Comparison of ENCODE assay signal across 1 fruit fly cellular context in genomic region chrX:16270795-16271194, dm6.
TF ChIP-seq lines count a peak whose summit lies in the region.

Gene Mfe2, plus strand, starts transcription at chrX:16270951.

TF ChIP-seq in whole organism, embryonic, 481 proteins besides CTCF, POLR2A, EP300 and RAD21 (continued from another document):
- no peak for TF ChIP-seq salm (tag; optimal IDR thresholded peaks at IDR 0.05; lab: Kevin White, UChicago)
- TF ChIP-seq Abd-B (GFP tag; optimal IDR thresholded peaks at IDR 0.05; lab: Kevin White, UChicago) = peak; percentile 64
- TF ChIP-seq CG17359 (tag; optimal IDR thresholded peaks at IDR 0.05; lab: Kevin White, UChicago) = peak; percentile 41
- TF ChIP-seq Hmx (GFP tag; optimal IDR thresholded peaks at IDR 0.05; lab: Kevin White, UChicago) = no peak
- TF ChIP-seq Xrp1 (GFP tag; IDR thresholded peaks at IDR 0.05; lab: Robert Waterston, UW) = peak; percentile 51; the same call in 1 of the 2 replicates
- no peak for TF ChIP-seq CG7745 (tag; optimal IDR thresholded peaks at IDR 0.05; lab: Kevin White, UChicago)
- no peak for TF ChIP-seq Mrtf (GFP tag; IDR thresholded peaks at IDR 0.05; lab: Robert Waterston, UW)
- TF ChIP-seq ind (GFP tag; optimal IDR thresholded peaks at IDR 0.05; lab: Kevin White, UChicago) = peak; percentile 55
- peak; percentile 60 for TF ChIP-seq BEAF-32 (GFP tag; optimal IDR thresholded peaks at IDR 0.05; lab: Kevin White, UChicago)
- TF ChIP-seq stwl (tag; optimal IDR thresholded peaks at IDR 0.05; lab: Kevin White, UChicago) = peak; percentile 68
- no peak; the same call in 1 of the 2 replicates for TF ChIP-seq CG10959 (GFP tag; IDR thresholded peaks at IDR 0.05; lab: Robert Waterston, UW)
- peak; percentile 48 for TF ChIP-seq grau (tag; optimal IDR thresholded peaks at IDR 0.05; lab: Kevin White, UChicago)
- no peak for TF ChIP-seq Tbp (GFP tag; optimal IDR thresholded peaks at IDR 0.05; lab: Kevin White, UChicago)
- no peak for TF ChIP-seq CG34224 (GFP tag; IDR thresholded peaks at IDR 0.05; lab: Robert Waterston, UW; ENCODE audit: partially characterized antibody)
- peak; percentile 91 for TF ChIP-seq pita (GFP tag; optimal IDR thresholded peaks at IDR 0.05; lab: Kevin White, UChicago)
- peak; percentile 42; the same call in 2 of the 3 replicates for TF ChIP-seq zfh1 (GFP tag; IDR thresholded peaks at IDR 0.05; lab: Robert Waterston, UW)
- TF ChIP-seq YL-1 (GFP tag; optimal IDR thresholded peaks at IDR 0.05; lab: Kevin White, UChicago) = peak; percentile 77
- peak; percentile 34; the same call in 1 of the 2 replicates for TF ChIP-seq seq (GFP tag; IDR thresholded peaks at IDR 0.05; lab: Robert Waterston, UW)
- peak; percentile 57 for TF ChIP-seq Dp (GFP tag; optimal IDR thresholded peaks at IDR 0.05; lab: Kevin White, UChicago)
- peak; percentile 15 for TF ChIP-seq CG13123 (GFP tag; optimal IDR thresholded peaks at IDR 0.05; lab: Kevin White, UChicago)
- TF ChIP-seq CG7839 (tag; optimal IDR thresholded peaks at IDR 0.05; lab: Kevin White, UChicago) = no peak
- peak; percentile 55 for TF ChIP-seq CG30403 (GFP tag; optimal IDR thresholded peaks at IDR 0.05; lab: Kevin White, UChicago)
- TF ChIP-seq dm (GFP tag; optimal IDR thresholded peaks at IDR 0.05; lab: Kevin White, UChicago) = peak; percentile 29
- TF ChIP-seq jing (GFP tag; optimal IDR thresholded peaks at IDR 0.05; lab: Kevin White, UChicago) = no peak
- TF ChIP-seq prd (optimal IDR thresholded peaks at IDR 0.05; lab: Kevin White, UChicago) = no peak
- TF ChIP-seq prd (GFP tag; IDR thresholded peaks at IDR 0.05; lab: Robert Waterston, UW) = peak; percentile 41; the same call in 1 of the 3 replicates
- no peak for TF ChIP-seq ham (GFP tag; IDR thresholded peaks at IDR 0.05; lab: Robert Waterston, UW)
- TF ChIP-seq HmgZ (tag; optimal IDR thresholded peaks at IDR 0.05; lab: Kevin White, UChicago) = peak; percentile 85
- no peak for TF ChIP-seq BtbVII (GFP tag; optimal IDR thresholded peaks at IDR 0.05; lab: Kevin White, UChicago)
- TF ChIP-seq CG11398 (GFP tag; optimal IDR thresholded peaks at IDR 0.05; lab: Kevin White, UChicago) = peak; percentile 20
- peak; percentile 11 for TF ChIP-seq Mad (GFP tag; optimal IDR thresholded peaks at IDR 0.05; lab: Kevin White, UChicago)
- TF ChIP-seq kni (GFP tag; optimal IDR thresholded peaks at IDR 0.05; lab: Kevin White, UChicago) = peak; percentile 70
- TF ChIP-seq CG6854 (GFP tag; optimal IDR thresholded peaks at IDR 0.05; lab: Kevin White, UChicago) = no peak
- no peak for TF ChIP-seq psq (GFP tag; optimal IDR thresholded peaks at IDR 0.05; lab: Kevin White, UChicago)
- TF ChIP-seq ro (GFP tag; IDR thresholded peaks at IDR 0.05; lab: Robert Waterston, UW) = no peak
- TF ChIP-seq CG4617 (GFP tag; optimal IDR thresholded peaks at IDR 0.05; lab: Kevin White, UChicago; ENCODE audit: borderline replicate concordance) = peak; percentile 83
- 0 out of 2 replicates have a peak, but pooled peaks have one; percentile 7 for TF ChIP-seq CG6272 (GFP tag; IDR thresholded peaks at IDR 0.05; lab: Robert Waterston, UW)
- TF ChIP-seq CG18011 (GFP tag; optimal IDR thresholded peaks at IDR 0.05; lab: Kevin White, UChicago) = no peak
- TF ChIP-seq CG15073 (GFP tag; optimal IDR thresholded peaks at IDR 0.05; lab: Kevin White, UChicago) = no peak
- TF ChIP-seq TFAM (GFP tag; optimal IDR thresholded peaks at IDR 0.05; lab: Kevin White, UChicago) = no peak
- TF ChIP-seq ara (GFP tag; IDR thresholded peaks at IDR 0.05; lab: Robert Waterston, UW) = no peak
- no peak for TF ChIP-seq pros (GFP tag; optimal IDR thresholded peaks at IDR 0.05; lab: Kevin White, UChicago)
- peak; percentile 44; the same call in 1 of the 2 replicates for TF ChIP-seq CG32532 (GFP tag; IDR thresholded peaks at IDR 0.05; lab: Robert Waterston, UW)
- TF ChIP-seq CG13775 (GFP tag; optimal IDR thresholded peaks at IDR 0.05; lab: Kevin White, UChicago) = no peak
- peak; percentile 35 for TF ChIP-seq cg (GFP tag; optimal IDR thresholded peaks at IDR 0.05; lab: Kevin White, UChicago)
- peak; percentile 67 for TF ChIP-seq grn (GFP tag; optimal IDR thresholded peaks at IDR 0.05; lab: Kevin White, UChicago)
- no peak for TF ChIP-seq CG3407 (GFP tag; optimal IDR thresholded peaks at IDR 0.05; lab: Kevin White, UChicago)
- peak; percentile 97 for TF ChIP-seq Ets65A (GFP tag; lab: Kevin White, UChicago)
- peak; percentile 50 for TF ChIP-seq Max (GFP tag; optimal IDR thresholded peaks at IDR 0.05; lab: Kevin White, UChicago)
- TF ChIP-seq CG4282 (GFP tag; optimal IDR thresholded peaks at IDR 0.05; lab: Kevin White, UChicago) = peak; percentile 70
- TF ChIP-seq CG12942 (GFP tag; optimal IDR thresholded peaks at IDR 0.05; lab: Kevin White, UChicago) = peak; percentile 17
- no peak for TF ChIP-seq CG5953 (GFP tag; IDR thresholded peaks at IDR 0.05; lab: Robert Waterston, UW)
- TF ChIP-seq H15 (GFP tag; IDR thresholded peaks at IDR 0.05; lab: Robert Waterston, UW) = peak; percentile 24; the same call in 1 of the 3 replicates
- TF ChIP-seq Hr39 (optimal IDR thresholded peaks at IDR 0.05; lab: Kevin White, UChicago) = no peak
- TF ChIP-seq CG6813 (GFP tag; optimal IDR thresholded peaks at IDR 0.05; lab: Kevin White, UChicago) = peak; percentile 7
- TF ChIP-seq Meics (GFP tag; optimal IDR thresholded peaks at IDR 0.05; lab: Kevin White, UChicago) = peak; percentile 25
- peak; percentile 82 for TF ChIP-seq Rfx (GFP tag; IDR thresholded peaks at IDR 0.05; lab: Robert Waterston, UW)
- no peak for TF ChIP-seq tll (GFP tag; optimal IDR thresholded peaks at IDR 0.05; lab: Kevin White, UChicago)
- peak; percentile 58 for TF ChIP-seq Dip3 (GFP tag; optimal IDR thresholded peaks at IDR 0.05; lab: Kevin White, UChicago)
- no peak for TF ChIP-seq Opbp (GFP tag; IDR thresholded peaks at IDR 0.05; lab: Robert Waterston, UW; ENCODE audit: partially characterized antibody)
- peak; percentile 58 for TF ChIP-seq shn (GFP tag; optimal IDR thresholded peaks at IDR 0.05; lab: Kevin White, UChicago)
- peak; percentile 34 for TF ChIP-seq CG18619 (GFP tag; optimal IDR thresholded peaks at IDR 0.05; lab: Kevin White, UChicago)
- TF ChIP-seq CG2875 (GFP tag; optimal IDR thresholded peaks at IDR 0.05; lab: Kevin White, UChicago) = no peak
- no peak for TF ChIP-seq CG15011 (GFP tag; optimal IDR thresholded peaks at IDR 0.05; lab: Kevin White, UChicago)
- TF ChIP-seq Blimp-1 (GFP tag; optimal IDR thresholded peaks at IDR 0.05; lab: Kevin White, UChicago) = no peak
- TF ChIP-seq CoRest (tag; optimal IDR thresholded peaks at IDR 0.05; lab: Kevin White, UChicago) = peak; percentile 41
- peak; percentile 37 for TF ChIP-seq CG3995 (GFP tag; optimal IDR thresholded peaks at IDR 0.05; lab: Kevin White, UChicago)
- TF ChIP-seq CG12769 (tag; optimal IDR thresholded peaks at IDR 0.05; lab: Kevin White, UChicago) = peak; percentile 62
- no peak for TF ChIP-seq gem (tag; optimal IDR thresholded peaks at IDR 0.05; lab: Kevin White, UChicago)
- TF ChIP-seq CG6683 (GFP tag; optimal IDR thresholded peaks at IDR 0.05; lab: Kevin White, UChicago) = peak; percentile 13
- no peak for TF ChIP-seq CG31365 (tag; optimal IDR thresholded peaks at IDR 0.05; lab: Kevin White, UChicago)
- peak; percentile 96 for TF ChIP-seq Med (GFP tag; lab: Kevin White, UChicago)
- TF ChIP-seq Elba2 (GFP tag; optimal IDR thresholded peaks at IDR 0.05; lab: Kevin White, UChicago) = peak; percentile 7
- no peak for TF ChIP-seq otp (GFP tag; IDR thresholded peaks at IDR 0.05; lab: Robert Waterston, UW)
- TF ChIP-seq CG10462 (GFP tag; optimal IDR thresholded peaks at IDR 0.05; lab: Kevin White, UChicago) = no peak
- TF ChIP-seq Hr51 (GFP tag; optimal IDR thresholded peaks at IDR 0.05; lab: Kevin White, UChicago) = peak in 1 of 2 experiments; percentile 41
- peak; percentile 41 for TF ChIP-seq CG2712 (tag; optimal IDR thresholded peaks at IDR 0.05; lab: Kevin White, UChicago)
- no peak for TF ChIP-seq Poxn (GFP tag; IDR thresholded peaks at IDR 0.05; lab: Robert Waterston, UW)
- TF ChIP-seq Adf1 (GFP tag; IDR thresholded peaks at IDR 0.05; lab: Robert Waterston, UW) = peak; percentile 37; the same call in 1 of the 2 replicates
- TF ChIP-seq Bdp1 (GFP tag; optimal IDR thresholded peaks at IDR 0.05; lab: Kevin White, UChicago) = no peak
- no peak for TF ChIP-seq pan (optimal IDR thresholded peaks at IDR 0.05; lab: Kevin White, UChicago)
- no peak for TF ChIP-seq pan (GFP tag; optimal IDR thresholded peaks at IDR 0.05 in 1 of 2, IDR thresholded peaks at IDR 0.05 in 1 of 2)
- no peak for TF ChIP-seq CG12219 (GFP tag; optimal IDR thresholded peaks at IDR 0.05; lab: Kevin White, UChicago)
- TF ChIP-seq NC2β (GFP tag; optimal IDR thresholded peaks at IDR 0.05; lab: Kevin White, UChicago) = peak; percentile 61
- no peak for TF ChIP-seq scrt (GFP tag; optimal IDR thresholded peaks at IDR 0.05; lab: Kevin White, UChicago)
- TF ChIP-seq fu2 (GFP tag; optimal IDR thresholded peaks at IDR 0.05; lab: Kevin White, UChicago) = peak; percentile 73
- TF ChIP-seq nerfin-1 (tag; optimal IDR thresholded peaks at IDR 0.05; lab: Kevin White, UChicago) = peak; percentile 84
- peak; percentile 44 for TF ChIP-seq Ptx1 (GFP tag; IDR thresholded peaks at IDR 0.05; lab: Robert Waterston, UW)
- 0 out of 2 replicates have a peak, but pooled peaks have one; percentile 17 for TF ChIP-seq CG1024 (GFP tag; IDR thresholded peaks at IDR 0.05; lab: Robert Waterston, UW)
- TF ChIP-seq CG7928 (GFP tag; optimal IDR thresholded peaks at IDR 0.05; lab: Kevin White, UChicago) = peak; percentile 44
- peak; percentile 48; the same call in 1 of the 2 replicates for TF ChIP-seq CG13287 (GFP tag; IDR thresholded peaks at IDR 0.05; lab: Robert Waterston, UW; ENCODE audit: partially characterized antibody)
- TF ChIP-seq her (GFP tag; optimal IDR thresholded peaks at IDR 0.05; lab: Kevin White, UChicago) = peak; percentile 70
- peak; percentile 19 for TF ChIP-seq CG7556 (GFP tag; optimal IDR thresholded peaks at IDR 0.05; lab: Kevin White, UChicago)
- TF ChIP-seq lab (GFP tag; optimal IDR thresholded peaks at IDR 0.05; lab: Kevin White, UChicago) = no peak
- no peak for TF ChIP-seq CG11504 (tag; optimal IDR thresholded peaks at IDR 0.05; lab: Kevin White, UChicago)
- TF ChIP-seq disco-r (GFP tag; optimal IDR thresholded peaks at IDR 0.05; lab: Kevin White, UChicago) = peak; percentile 2
- TF ChIP-seq Ada2b (GFP tag; IDR thresholded peaks at IDR 0.05; lab: Robert Waterston, UW) = no peak
- peak; percentile 39 for TF ChIP-seq CG4854 (GFP tag; optimal IDR thresholded peaks at IDR 0.05; lab: Kevin White, UChicago)
- no peak for TF ChIP-seq tap (tag; optimal IDR thresholded peaks at IDR 0.05; lab: Kevin White, UChicago)
- TF ChIP-seq slbo (GFP tag; IDR thresholded peaks at IDR 0.05; lab: Robert Waterston, UW) = peak; percentile 85
- no peak for TF ChIP-seq gce (GFP tag; IDR thresholded peaks at IDR 0.05; lab: Robert Waterston, UW)
- no peak for TF ChIP-seq croc (GFP tag; conservative IDR thresholded peaks at IDR 0.05; lab: Robert Waterston, UW)
- no peak for TF ChIP-seq CG31388 (GFP tag; optimal IDR thresholded peaks at IDR 0.05; lab: Kevin White, UChicago)
- peak; percentile 82 for TF ChIP-seq CG12659 (GFP tag; optimal IDR thresholded peaks at IDR 0.05; lab: Kevin White, UChicago)
- TF ChIP-seq ATbp (GFP tag; optimal IDR thresholded peaks at IDR 0.05; lab: Kevin White, UChicago) = no peak
- peak; percentile 26 for TF ChIP-seq CG16815 (GFP tag; optimal IDR thresholded peaks at IDR 0.05; lab: Kevin White, UChicago)
- peak; percentile 49; the same call in 1 of the 2 replicates for TF ChIP-seq amos (GFP tag; IDR thresholded peaks at IDR 0.05; lab: Robert Waterston, UW; ENCODE audit: partially characterized antibody)
- TF ChIP-seq CG17612 (GFP tag; IDR thresholded peaks at IDR 0.05; lab: Robert Waterston, UW) = no peak
- peak; percentile 44 for TF ChIP-seq chn (GFP tag; optimal IDR thresholded peaks at IDR 0.05; lab: Kevin White, UChicago)
- TF ChIP-seq Lim3 (GFP tag; IDR thresholded peaks at IDR 0.05; lab: Robert Waterston, UW) = no peak
- TF ChIP-seq CG11456 (GFP tag; IDR thresholded peaks at IDR 0.05; lab: Robert Waterston, UW) = peak; percentile 74; the same call in 2 of the 3 replicates
- no peak for TF ChIP-seq CG3726 (GFP tag; IDR thresholded peaks at IDR 0.05; lab: Robert Waterston, UW)
- peak; percentile 39 for TF ChIP-seq kay (GFP tag; optimal IDR thresholded peaks at IDR 0.05; lab: Kevin White, UChicago)
- TF ChIP-seq CG14050 (GFP tag; IDR thresholded peaks at IDR 0.05; lab: Robert Waterston, UW) = no peak
- no peak for TF ChIP-seq CG31224 (GFP tag; IDR thresholded peaks at IDR 0.05; lab: Robert Waterston, UW)
- peak; percentile 36; the same call in 1 of the 2 replicates for TF ChIP-seq Scr (GFP tag; IDR thresholded peaks at IDR 0.05; lab: Robert Waterston, UW; ENCODE audit: partially characterized antibody)
- no peak for TF ChIP-seq CG6254 (GFP tag; optimal IDR thresholded peaks at IDR 0.05; lab: Kevin White, UChicago)
- TF ChIP-seq HHEX (GFP tag; optimal IDR thresholded peaks at IDR 0.05; lab: Kevin White, UChicago) = peak; percentile 28
- TF ChIP-seq phol (tag; optimal IDR thresholded peaks at IDR 0.05; lab: Kevin White, UChicago) = peak; percentile 61
- TF ChIP-seq CG12391 (tag; optimal IDR thresholded peaks at IDR 0.05; lab: Kevin White, UChicago) = peak; percentile 46
- 0 out of 2 replicates have a peak, but pooled peaks have one; percentile 27 for TF ChIP-seq ssp (GFP tag; IDR thresholded peaks at IDR 0.05; lab: Robert Waterston, UW)
- TF ChIP-seq chm (GFP tag; IDR thresholded peaks at IDR 0.05; lab: Robert Waterston, UW) = no peak
- no peak for TF ChIP-seq CG2678 (tag; optimal IDR thresholded peaks at IDR 0.05; lab: Kevin White, UChicago)
- TF ChIP-seq Hand (GFP tag; optimal IDR thresholded peaks at IDR 0.05; lab: Kevin White, UChicago) = peak; percentile 14
- no peak for TF ChIP-seq hth (optimal IDR thresholded peaks at IDR 0.05; lab: Kevin White, UChicago)
- peak; percentile 35 for TF ChIP-seq CG5245 (GFP tag; optimal IDR thresholded peaks at IDR 0.05; lab: Kevin White, UChicago)
- TF ChIP-seq E2f1 (GFP tag; IDR thresholded peaks at IDR 0.05; lab: Robert Waterston, UW) = no peak
- no peak for TF ChIP-seq CG34422 (GFP tag; IDR thresholded peaks at IDR 0.05; lab: Robert Waterston, UW)
- TF ChIP-seq Hr3 (GFP tag; optimal IDR thresholded peaks at IDR 0.05; lab: Kevin White, UChicago) = peak; percentile 47
- no peak for TF ChIP-seq HLH3B (GFP tag; IDR thresholded peaks at IDR 0.05; lab: Robert Waterston, UW)
- 0 out of 2 replicates have a peak, but pooled peaks have one; percentile 6 for TF ChIP-seq CG8765 (GFP tag; IDR thresholded peaks at IDR 0.05; lab: Robert Waterston, UW)
- TF ChIP-seq Oaz (GFP tag; IDR thresholded peaks at IDR 0.05; lab: Robert Waterston, UW) = no peak
- no peak for TF ChIP-seq CG4707 (GFP tag; optimal IDR thresholded peaks at IDR 0.05; lab: Kevin White, UChicago)
